Worm (Caenorhabditis elegans): Measurements from ENCODE around the gene srw-38.

srw-38 gene

ce11 chrV:19856335-19856734, 20.1 kb downstream of the srw-38 start:
- TF ChIP-seq unc-62 (GFP tag; optimal IDR thresholded peaks at IDR 0.05): no peak

ce11 chrV:19856933-19857332, 20.7 kb downstream of the srw-38 start:
- TF ChIP-seq unc-62 (GFP tag; optimal IDR thresholded peaks at IDR 0.05): no peak

ce11 chrV:19857334-19857733, 21.1 kb downstream of the srw-38 start, which contains the start of gene Y116F11B.8:
Y116F11B.8 (plus strand) TSS chrV:19857634.
- TF ChIP-seq unc-62 (GFP tag; optimal IDR thresholded peaks at IDR 0.05): no peak

- TF ChIP-seq unc-62 (GFP tag; optimal IDR thresholded peaks at IDR 0.05): no peak
These were observed 24.0 kb downstream of the srw-38 start for ce11 chrV:19860225-19860624.

- TF ChIP-seq unc-62 (GFP tag; optimal IDR thresholded peaks at IDR 0.05): no peak
These were observed 31.6 kb downstream of the srw-38 start, which contains the start of gene Y116F11B.9 for ce11 chrV:19867883-19868282. Y116F11B.9 (minus strand) TSS chrV:19867983.

ce11 chrV:19882916-19883315, 46.7 kb downstream of the srw-38 start, which contains the start of gene Y116F11B.13:
Y116F11B.13 (plus strand) TSS chrV:19883216.
- no peak for TF ChIP-seq unc-62 (GFP tag; optimal IDR thresholded peaks at IDR 0.05)

Measured in whole organism, dauer.